Fruit fly (Drosophila melanogaster) whole organism, embryonic: ENCODE measurements around the gene CG31436.

Experiments used
- Blimp-1 ChIP-seq: fragments of 200-800 bp; sonication (Bioruptor generic); optimal IDR thresholded peaks from 3 replicates; lab custom pipeline; 2018; ENCODE audit warnings: missing biosample characterization, missing genetic modification characterization, mild to moderate bottlenecking, moderate library complexity, missing genetic modification reagents
- CG32532 ChIP-seq: fragments of 200-800 bp; sonication (Bioruptor generic); IDR thresholded peaks from 2 replicates; pipeline ENCODE4 v1.3.6; 2022; ENCODE audit warnings: missing biosample characterization, missing genetic modification characterization
- CG6175 ChIP-seq: fragments of 200-800 bp; sonication (Bioruptor generic); IDR thresholded peaks from 3 replicates; pipeline ENCODE4 v1.3.6; 2022; ENCODE audit warnings: missing biosample characterization, missing genetic modification characterization
- HmgZ ChIP-seq: fragments of 200-800 bp; sonication (Bioruptor generic); optimal IDR thresholded peaks from 2 replicates; lab custom pipeline; 2018; ENCODE audit warnings: missing biosample characterization, mild to moderate bottlenecking, missing genetic modification characterization
- Lpt ChIP-seq: fragments of >200 bp; optimal IDR thresholded peaks from 2 replicates; lab custom pipeline; 2018; ENCODE audit warnings: missing biosample characterization, missing genetic modification characterization
- ara ChIP-seq: fragments of 200-800 bp; sonication (Bioruptor generic); IDR thresholded peaks from 2 replicates; pipeline ENCODE4 v1.3.6; 2022; ENCODE audit warnings: missing biosample characterization, missing genetic modification characterization
- fru ChIP-seq: fragments of >200 bp; optimal IDR thresholded peaks from 2 replicates; lab custom pipeline; 2017
- pnt ChIP-seq: fragments of 200-800 bp; sonication (Bioruptor generic); optimal IDR thresholded peaks from 3 replicates; lab custom pipeline; 2016; ENCODE audit warnings: missing biosample characterization, missing genetic modification characterization

- no peak for TF ChIP-seq pnt (GFP tag; lab: Kevin White, UChicago)
- no peak for TF ChIP-seq fru (lab: Kevin White, UChicago)
- no peak for TF ChIP-seq Lpt (GFP tag; lab: Kevin White, UChicago)
- no peak for TF ChIP-seq HmgZ (tag; lab: Kevin White, UChicago)
- TF ChIP-seq CG6175 (GFP tag; lab: Robert Waterston, UW) = no peak
- TF ChIP-seq ara (GFP tag; lab: Robert Waterston, UW) = no peak
- TF ChIP-seq Blimp-1 (GFP tag; lab: Kevin White, UChicago) = no peak
- TF ChIP-seq CG32532 (GFP tag; lab: Robert Waterston, UW) = no peak
Observed at dm6 chr3R:25289589-25289988, 14.3 kb upstream of the CG31436 start, which contains the start of gene CG11893.
